Fruit fly (Drosophila melanogaster): ENCODE measurements around the gene Unc-115a.
"Not testable (repeated sequence)": the region's sequence is repeated elsewhere in the genome, so short reads cannot be mapped to it uniquely, and the experiment has no call there.

Gene Unc-115a

DNA sequence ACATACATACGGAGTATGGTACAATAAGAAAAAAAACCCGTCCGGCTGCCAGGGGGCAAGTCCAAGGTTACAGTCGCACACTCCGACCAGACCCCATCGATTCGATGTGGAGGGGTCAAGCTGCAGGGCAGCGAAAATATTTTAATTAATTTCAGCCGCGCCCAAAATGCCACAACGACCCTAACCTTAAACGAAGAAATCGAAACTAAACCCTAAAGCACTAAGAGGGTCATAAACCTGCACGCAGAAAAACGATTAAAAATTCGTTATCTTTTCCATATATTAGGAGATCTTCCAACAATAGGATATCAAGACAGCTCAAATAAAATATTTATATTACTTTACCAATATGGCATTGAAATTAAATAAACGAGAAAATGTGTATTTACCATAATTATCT is 3.3 kb downstream of the Unc-115a start:
- TF ChIP-seq EcR (GFP tag; optimal IDR thresholded peaks at IDR 0.05) = peak; percentile 30
- TF ChIP-seq CG14655 (GFP tag; optimal IDR thresholded peaks at IDR 0.05) = no peak

DNA sequence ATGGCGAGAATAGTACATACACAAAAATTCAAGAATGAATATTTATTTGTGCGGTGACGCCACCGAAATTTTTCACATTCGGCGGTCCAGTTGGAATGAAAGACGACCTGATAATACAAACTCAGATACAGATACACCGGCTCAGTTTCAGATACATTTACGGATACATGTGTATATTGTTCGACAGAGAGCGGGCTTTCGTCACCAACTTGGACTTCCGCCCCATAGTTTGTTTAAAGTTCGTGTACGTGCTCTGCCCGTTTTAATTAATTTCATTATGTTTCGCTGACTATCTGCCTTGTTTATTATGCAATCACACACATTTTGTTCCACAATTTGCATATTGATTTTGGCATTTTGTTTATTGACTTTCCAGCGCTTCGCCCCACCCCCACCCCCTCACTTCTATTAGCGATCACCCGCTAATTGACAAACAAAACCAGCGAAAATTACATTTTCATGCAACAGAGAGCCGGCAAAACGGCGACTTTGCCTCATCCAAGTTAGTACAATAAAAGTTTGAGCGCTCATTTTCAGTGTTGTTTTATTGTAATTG is 4.0 kb downstream of the Unc-115a start:
- TF ChIP-seq CG8301 (tag; optimal IDR thresholded peaks at IDR 0.05) = no peak

DNA sequence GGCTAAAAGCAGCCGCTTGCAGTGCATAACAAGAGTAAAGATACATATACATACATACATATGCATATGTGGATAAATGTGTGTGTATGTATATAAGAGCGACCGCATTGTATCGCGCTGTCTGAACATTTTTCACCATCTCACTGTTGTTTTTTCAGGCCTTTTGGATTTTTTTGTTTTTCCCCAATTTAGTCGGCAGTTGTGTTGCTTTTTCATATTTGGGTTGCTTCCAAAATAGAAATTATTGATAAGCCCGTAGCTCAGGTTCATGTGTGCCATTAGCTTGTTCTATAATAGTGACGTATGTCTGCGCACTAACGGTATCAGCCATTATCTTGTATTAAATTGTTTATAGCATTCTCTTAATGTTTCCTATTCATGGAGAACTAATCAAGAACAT is 4.7 kb downstream of the Unc-115a start:
- TF ChIP-seq CG10348 (GFP tag; IDR thresholded peaks at IDR 0.05) (no peak), CG9948 (tag; optimal IDR thresholded peaks at IDR 0.05) (no peak), CG17806 (tag; optimal IDR thresholded peaks at IDR 0.05) (no peak), CG4496 (GFP tag; IDR thresholded peaks at IDR 0.05) (no peak), Snoo (tag; optimal IDR thresholded peaks at IDR 0.05) (no peak), CG8301 (tag; optimal IDR thresholded peaks at IDR 0.05) (no peak), EcR (GFP tag; optimal IDR thresholded peaks at IDR 0.05) (no peak), Pif1B (GFP tag; optimal IDR thresholded peaks at IDR 0.05) (no peak), D1 (tag; optimal IDR thresholded peaks at IDR 0.05) (no peak)

DNA sequence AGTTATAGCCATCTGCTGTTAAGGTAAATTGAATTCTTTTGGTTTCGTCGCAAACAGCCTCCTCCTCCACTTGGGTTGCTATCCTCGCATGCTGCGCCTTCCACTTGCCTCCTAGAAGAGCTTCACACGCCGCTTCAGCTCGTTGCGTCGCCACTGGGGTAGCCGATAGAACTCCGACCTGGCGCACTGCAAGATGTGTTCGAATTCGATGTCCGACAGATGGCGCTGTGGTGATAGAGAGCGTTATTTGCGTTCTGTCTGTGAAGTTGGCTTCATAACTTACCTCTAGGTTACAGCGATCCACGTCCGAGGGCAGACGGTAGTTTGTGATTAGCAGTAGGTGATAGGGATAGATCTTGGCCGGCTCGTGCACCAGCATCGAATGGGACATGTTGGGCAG is 10.2 kb downstream of the Unc-115a start:
- TF ChIP-seq CG17806 (tag; optimal IDR thresholded peaks at IDR 0.05) (no peak), Snoo (tag; optimal IDR thresholded peaks at IDR 0.05) (no peak), CG13204 (GFP tag; optimal IDR thresholded peaks at IDR 0.05) (no peak), CG15710 (tag; optimal IDR thresholded peaks at IDR 0.05) (no peak), CG12605 (GFP tag; IDR thresholded peaks at IDR 0.05) (no peak), CG8159 (tag; optimal IDR thresholded peaks at IDR 0.05) (no peak), rn (GFP tag; IDR thresholded peaks at IDR 0.05) (no peak), CG8301 (tag; optimal IDR thresholded peaks at IDR 0.05) (no peak), CG4496 (GFP tag; IDR thresholded peaks at IDR 0.05) (no peak), D1 (tag; optimal IDR thresholded peaks at IDR 0.05) (no peak), EcR (GFP tag; optimal IDR thresholded peaks at IDR 0.05) (no peak), Ets98B (GFP tag; IDR thresholded peaks at IDR 0.05) (no peak), CG10348 (GFP tag; IDR thresholded peaks at IDR 0.05) (no peak), CG14655 (GFP tag; optimal IDR thresholded peaks at IDR 0.05) (no peak), Pif1A (GFP tag; optimal IDR thresholded peaks at IDR 0.05) (no peak), fd96Ca (GFP tag; IDR thresholded peaks at IDR 0.05) (no peak), Pif1B (GFP tag; optimal IDR thresholded peaks at IDR 0.05) (no peak), CG34367 (tag; optimal IDR thresholded peaks at IDR 0.05) (no peak), gl (tag; optimal IDR thresholded peaks at IDR 0.05) (no peak), CG32121 (GFP tag; IDR thresholded peaks at IDR 0.05) (no peak)

DNA sequence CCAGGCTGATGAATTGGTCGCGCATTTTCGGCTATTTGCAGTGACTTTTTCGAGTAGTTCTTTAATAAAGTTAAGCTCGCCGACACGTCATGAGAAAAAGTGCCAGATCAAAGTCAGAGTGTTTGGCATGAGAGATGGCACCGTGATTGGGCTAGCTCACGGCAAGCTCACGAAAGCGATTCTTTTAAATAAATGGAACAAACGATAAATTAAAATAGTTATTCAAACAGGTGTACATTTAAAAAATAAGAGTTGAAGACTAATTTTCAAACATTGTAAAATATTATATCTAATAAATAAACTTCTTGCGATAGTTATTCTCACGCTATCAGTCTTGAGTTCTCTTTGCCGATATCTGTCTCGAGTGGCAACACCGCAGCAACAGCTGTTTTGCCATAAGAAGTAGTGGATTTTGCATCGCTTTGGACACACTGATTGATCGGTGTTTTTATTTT is 12.5 kb downstream of the Unc-115a start, which contains the start of the genes Unc-115b, p24-2 and CG32939:
Unc-115b (minus strand) TSS at position 101 of the 455 bp plus-strand sequence.
p24-2 (minus strand) TSS at position 120 of the 455 bp plus-strand sequence.
CG32939 (plus strand) TSS at position 405 of the 455 bp plus-strand sequence.
- TF ChIP-seq Snoo (tag; optimal IDR thresholded peaks at IDR 0.05); D1 (tag; optimal IDR thresholded peaks at IDR 0.05); Pif1A (GFP tag; optimal IDR thresholded peaks at IDR 0.05): not testable (repeated sequence)

DNA sequence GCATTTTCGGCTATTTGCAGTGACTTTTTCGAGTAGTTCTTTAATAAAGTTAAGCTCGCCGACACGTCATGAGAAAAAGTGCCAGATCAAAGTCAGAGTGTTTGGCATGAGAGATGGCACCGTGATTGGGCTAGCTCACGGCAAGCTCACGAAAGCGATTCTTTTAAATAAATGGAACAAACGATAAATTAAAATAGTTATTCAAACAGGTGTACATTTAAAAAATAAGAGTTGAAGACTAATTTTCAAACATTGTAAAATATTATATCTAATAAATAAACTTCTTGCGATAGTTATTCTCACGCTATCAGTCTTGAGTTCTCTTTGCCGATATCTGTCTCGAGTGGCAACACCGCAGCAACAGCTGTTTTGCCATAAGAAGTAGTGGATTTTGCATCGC is 19.8 kb downstream of the Unc-115a start, which contains the start of the genes eca and CG18542:
eca (minus strand) TSS at position 101 of the 400 bp plus-strand sequence.
CG18542 (plus strand) TSS at position 385 of the 400 bp plus-strand sequence.
- not testable (repeated sequence) for TF ChIP-seq D1 (tag; optimal IDR thresholded peaks at IDR 0.05); Snoo (tag; optimal IDR thresholded peaks at IDR 0.05); CG32121 (GFP tag; IDR thresholded peaks at IDR 0.05)

DNA sequence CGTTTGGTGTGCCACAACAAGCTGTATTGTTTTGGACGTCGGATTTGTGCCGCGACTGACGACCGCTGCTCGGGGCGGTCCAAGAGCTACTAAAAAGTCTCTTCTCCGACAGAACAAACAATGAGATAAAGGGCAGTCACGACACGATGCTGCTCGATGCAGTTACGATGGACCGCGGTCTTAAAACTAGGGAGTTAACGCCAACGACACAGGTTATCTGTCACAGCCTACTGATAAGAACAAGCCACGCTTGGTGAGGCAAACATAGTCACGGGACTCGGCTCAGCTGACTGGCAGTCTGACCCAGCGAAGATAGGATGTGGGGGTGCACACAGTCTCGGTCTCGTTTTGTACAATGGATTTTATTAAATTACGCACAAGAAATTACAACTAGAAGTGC is 21.1 kb downstream of the Unc-115a start, which contains the start of gene CG9444:
CG9444 (minus strand) TSS at position 140 of the 400 bp plus-strand sequence.
- TF ChIP-seq Pif1B (GFP tag; optimal IDR thresholded peaks at IDR 0.05) (no peak), Pif1A (GFP tag; optimal IDR thresholded peaks at IDR 0.05) (no peak), Ets98B (GFP tag; IDR thresholded peaks at IDR 0.05) (no peak), EcR (GFP tag; optimal IDR thresholded peaks at IDR 0.05) (no peak), Snoo (tag; optimal IDR thresholded peaks at IDR 0.05) (no peak), rn (GFP tag; IDR thresholded peaks at IDR 0.05) (no peak), gl (tag; optimal IDR thresholded peaks at IDR 0.05) (no peak), CG15710 (tag; optimal IDR thresholded peaks at IDR 0.05) (no peak), CG8159 (tag; optimal IDR thresholded peaks at IDR 0.05) (no peak), D1 (tag; optimal IDR thresholded peaks at IDR 0.05) (no peak), CG8301 (tag; optimal IDR thresholded peaks at IDR 0.05) (no peak), CG12605 (GFP tag; IDR thresholded peaks at IDR 0.05) (no peak), fd96Ca (GFP tag; IDR thresholded peaks at IDR 0.05) (no peak), CG13204 (GFP tag; optimal IDR thresholded peaks at IDR 0.05) (no peak), CG14655 (GFP tag; optimal IDR thresholded peaks at IDR 0.05) (no peak), CG10348 (GFP tag; IDR thresholded peaks at IDR 0.05) (no peak), CG34367 (tag; optimal IDR thresholded peaks at IDR 0.05) (no peak), CG4496 (GFP tag; IDR thresholded peaks at IDR 0.05) (no peak), CG17806 (tag; optimal IDR thresholded peaks at IDR 0.05) (no peak)
